Fruit fly (Drosophila melanogaster): ENCODE results near the gene CG42692.
A peak's percentile ranks its signal among the peaks of the same experiment; 100 is the strongest.

Gene CG42692

DNA sequence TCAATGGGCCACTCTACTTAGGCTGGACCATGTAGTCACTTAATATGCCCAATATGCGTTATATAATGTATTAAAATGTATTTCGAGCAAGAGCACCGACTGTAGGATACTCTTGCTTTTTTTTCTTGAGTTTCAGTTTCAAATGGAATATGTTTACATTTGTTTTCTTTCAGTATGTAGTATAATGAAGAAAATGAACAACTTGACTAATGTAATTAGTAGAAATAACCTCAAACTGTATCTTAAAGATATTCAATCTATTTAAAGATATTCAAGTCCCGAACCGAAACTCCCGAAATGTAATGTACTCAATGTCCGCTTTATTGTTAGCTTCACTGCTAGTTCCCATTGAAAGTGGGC lies 16.8 kb downstream of the CG42692 start (continued):
- no peak for TF ChIP-seq CG6683 (GFP tag; optimal IDR thresholded peaks at IDR 0.05)
- TF ChIP-seq Bdp1 (GFP tag; optimal IDR thresholded peaks at IDR 0.05): no peak
- peak; percentile 34 for TF ChIP-seq Chrac-16 (GFP tag; optimal IDR thresholded peaks at IDR 0.05)
- no peak for TF ChIP-seq Aef1 (GFP tag; IDR thresholded peaks at IDR 0.05)
- TF ChIP-seq CG8944 (GFP tag; optimal IDR thresholded peaks at IDR 0.05): no peak
- no peak for TF ChIP-seq CG11085 (GFP tag; IDR thresholded peaks at IDR 0.05)
- TF ChIP-seq mirr (GFP tag; optimal IDR thresholded peaks at IDR 0.05): no peak
- TF ChIP-seq Ets97D (GFP tag; optimal IDR thresholded peaks at IDR 0.05): no peak
- no peak for TF ChIP-seq sc (optimal IDR thresholded peaks at IDR 0.05)
- no peak for TF ChIP-seq sc (GFP tag; optimal IDR thresholded peaks at IDR 0.05)
- TF ChIP-seq mam (GFP tag; optimal IDR thresholded peaks at IDR 0.05): peak; percentile 31
- peak; percentile 22; the same call in 1 of the 2 replicates for TF ChIP-seq CG17328 (GFP tag; IDR thresholded peaks at IDR 0.05)
- no peak for TF ChIP-seq CG11398 (GFP tag; optimal IDR thresholded peaks at IDR 0.05)
- peak; percentile 44; the same call in 1 of the 2 replicates for TF ChIP-seq Drgx (GFP tag; IDR thresholded peaks at IDR 0.05)
- no peak for TF ChIP-seq chif (GFP tag; optimal IDR thresholded peaks at IDR 0.05)
- no peak for TF ChIP-seq gcm2 (GFP tag; optimal IDR thresholded peaks at IDR 0.05)
- TF ChIP-seq grn (GFP tag; optimal IDR thresholded peaks at IDR 0.05): no peak
- TF ChIP-seq CG4617 (GFP tag; optimal IDR thresholded peaks at IDR 0.05; ENCODE audit: borderline replicate concordance): no peak
- TF ChIP-seq MESR4 (GFP tag; optimal IDR thresholded peaks at IDR 0.05): no peak
- TF ChIP-seq Hr3 (GFP tag; optimal IDR thresholded peaks at IDR 0.05): peak; percentile 59
- TF ChIP-seq CG10274 (GFP tag; optimal IDR thresholded peaks at IDR 0.05): no peak
- TF ChIP-seq CoRest (tag; optimal IDR thresholded peaks at IDR 0.05): peak; percentile 69
- peak; percentile 37 for TF ChIP-seq D19B (GFP tag; optimal IDR thresholded peaks at IDR 0.05)
- TF ChIP-seq CG13894 (tag; optimal IDR thresholded peaks at IDR 0.05): no peak
- no peak for TF ChIP-seq sd (tag; optimal IDR thresholded peaks at IDR 0.05)
- TF ChIP-seq CG1832 (GFP tag; optimal IDR thresholded peaks at IDR 0.05): no peak
- no peak for TF ChIP-seq Ravus (GFP tag; IDR thresholded peaks at IDR 0.05)
- no peak for TF ChIP-seq CG1792 (GFP tag; optimal IDR thresholded peaks at IDR 0.05)
- TF ChIP-seq CG18476 (GFP tag; optimal IDR thresholded peaks at IDR 0.05): no peak
- no peak for TF ChIP-seq CG12219 (GFP tag; optimal IDR thresholded peaks at IDR 0.05)
- peak; percentile 26; the same call in 1 of the 2 replicates for TF ChIP-seq ara (GFP tag; IDR thresholded peaks at IDR 0.05)
- no peak for TF ChIP-seq Opbp (GFP tag; IDR thresholded peaks at IDR 0.05; ENCODE audit: partially characterized antibody)
- TF ChIP-seq Med (GFP tag): no peak
- TF ChIP-seq Adf1 (GFP tag; IDR thresholded peaks at IDR 0.05): no peak
- TF ChIP-seq cg (GFP tag; optimal IDR thresholded peaks at IDR 0.05): no peak
- no peak for TF ChIP-seq ewg (GFP tag; optimal IDR thresholded peaks at IDR 0.05)
- TF ChIP-seq dpn (GFP tag; optimal IDR thresholded peaks at IDR 0.05): peak; percentile 12 to 23
- no peak for TF ChIP-seq CG1647 (GFP tag; optimal IDR thresholded peaks at IDR 0.05)
- no peak for TF ChIP-seq ems (GFP tag; optimal IDR thresholded peaks at IDR 0.05)
- TF ChIP-seq wdn (GFP tag; IDR thresholded peaks at IDR 0.05): no peak
- TF ChIP-seq CG15696 (tag; optimal IDR thresholded peaks at IDR 0.05): no peak
- TF ChIP-seq prd (optimal IDR thresholded peaks at IDR 0.05): no peak
- peak; percentile 50; the same call in 1 of the 3 replicates for TF ChIP-seq prd (GFP tag; IDR thresholded peaks at IDR 0.05)
- no peak for TF ChIP-seq CrebB (tag; optimal IDR thresholded peaks at IDR 0.05)
- no peak for TF ChIP-seq CG30431 (GFP tag; optimal IDR thresholded peaks at IDR 0.05)
- no peak for TF ChIP-seq wek (GFP tag; optimal IDR thresholded peaks at IDR 0.05)
- no peak for TF ChIP-seq CG14860 (GFP tag; IDR thresholded peaks at IDR 0.05; ENCODE audit: partially characterized antibody)
- peak; percentile 44 for TF ChIP-seq Hsf (GFP tag; optimal IDR thresholded peaks at IDR 0.05)
- TF ChIP-seq insv (GFP tag; optimal IDR thresholded peaks at IDR 0.05): no peak
- TF ChIP-seq ash1 (GFP tag; optimal IDR thresholded peaks at IDR 0.05): no peak
- TF ChIP-seq CG17361 (GFP tag; IDR thresholded peaks at IDR 0.05): peak; percentile 48; the same call in 1 of the 3 replicates
- TF ChIP-seq dm (GFP tag; optimal IDR thresholded peaks at IDR 0.05): no peak
